Fruit fly (Drosophila melanogaster): ENCODE data around the gene CG10657.

The CG10657 gene

dm6 chr3L:12490418-12491035, 6.5 kb downstream of the CG10657 start, which contains the start of gene CG10660 (continued):
- TF ChIP-seq NFAT (GFP tag; IDR thresholded peaks at IDR 0.05) (peak; percentile 68), Drgx (GFP tag; IDR thresholded peaks at IDR 0.05) (peak; percentile 95), al (GFP tag; IDR thresholded peaks at IDR 0.05) (peak; percentile 37; the same call in 1 of the 2 replicates), CG11456 (GFP tag; IDR thresholded peaks at IDR 0.05) (peak; percentile 75), Six4 (GFP tag; optimal IDR thresholded peaks at IDR 0.05) (peak; percentile 66), prd (optimal IDR thresholded peaks at IDR 0.05) (no peak), prd (GFP tag; IDR thresholded peaks at IDR 0.05) (peak; percentile 87), Sry-β (GFP tag; optimal IDR thresholded peaks at IDR 0.05) (peak; percentile 37), trem (tag; optimal IDR thresholded peaks at IDR 0.05) (peak; percentile 82), CG15514 (GFP tag; optimal IDR thresholded peaks at IDR 0.05) (peak; percentile 49), CG15601 (tag; optimal IDR thresholded peaks at IDR 0.05) (peak; percentile 87), caup (GFP tag; optimal IDR thresholded peaks at IDR 0.05; ENCODE audit: severe bottlenecking) (peak; percentile 78), pan (optimal IDR thresholded peaks at IDR 0.05) (no peak), pan (GFP tag; optimal IDR thresholded peaks at IDR 0.05 in 1 of 2, IDR thresholded peaks at IDR 0.05 in 1 of 2) (peak in 1 of 2 experiments; percentile 87), Lim3 (GFP tag; IDR thresholded peaks at IDR 0.05) (0 out of 2 replicates have a peak, but pooled peaks have one; percentile 11), nerfin-2 (GFP tag; IDR thresholded peaks at IDR 0.05; ENCODE audit: partially characterized antibody) (no peak), exex (tag; optimal IDR thresholded peaks at IDR 0.05) (peak; percentile 22), Taf1 (GFP tag; IDR thresholded peaks at IDR 0.05) (peak; percentile 45; the same call in 1 of the 2 replicates), jumu (GFP tag; optimal IDR thresholded peaks at IDR 0.05) (peak; percentile 42), CG6813 (GFP tag; optimal IDR thresholded peaks at IDR 0.05) (peak; percentile 78), CG7271 (tag; optimal IDR thresholded peaks at IDR 0.05) (peak; percentile 26), sisA (GFP tag; IDR thresholded peaks at IDR 0.05) (peak; percentile 87), CG17186 (GFP tag; optimal IDR thresholded peaks at IDR 0.05) (peak; percentile 49), NfI (GFP tag; optimal IDR thresholded peaks at IDR 0.05) (peak; percentile 81), CG3407 (GFP tag; optimal IDR thresholded peaks at IDR 0.05) (peak; percentile 82), CG8359 (GFP tag; optimal IDR thresholded peaks at IDR 0.05; ENCODE audit: borderline replicate concordance) (peak; percentile 73), CG31388 (GFP tag; optimal IDR thresholded peaks at IDR 0.05) (peak; percentile 65), BtbVII (GFP tag; optimal IDR thresholded peaks at IDR 0.05) (peak; percentile 64), CG32772 (GFP tag; IDR thresholded peaks at IDR 0.05) (peak; percentile 77), crol (GFP tag; IDR thresholded peaks at IDR 0.05) (no peak), ac (GFP tag; optimal IDR thresholded peaks at IDR 0.05) (peak; percentile 34), CG10321 (GFP tag; IDR thresholded peaks at IDR 0.05) (peak; percentile 69; the same call in 1 of the 2 replicates), CG8924 (tag; optimal IDR thresholded peaks at IDR 0.05) (peak; percentile 93), CG2889 (GFP tag; IDR thresholded peaks at IDR 0.05) (peak; percentile 83), CG11696 (GFP tag; IDR thresholded peaks at IDR 0.05) (peak; percentile 98), gsb (GFP tag; IDR thresholded peaks at IDR 0.05) (peak; percentile 65), Opbp (GFP tag; IDR thresholded peaks at IDR 0.05; ENCODE audit: partially characterized antibody) (no peak), Hr51 (GFP tag; optimal IDR thresholded peaks at IDR 0.05) (peak; percentile 71 to 94), CG1602 (GFP tag; optimal IDR thresholded peaks at IDR 0.05) (peak; percentile 86), dm (GFP tag; optimal IDR thresholded peaks at IDR 0.05) (peak; percentile 56), so (GFP tag; IDR thresholded peaks at IDR 0.05) (peak; percentile 91), CTCF (GFP tag; optimal IDR thresholded peaks at IDR 0.05) (peak; percentile 41), grau (tag; optimal IDR thresholded peaks at IDR 0.05) (peak; percentile 88), Lhr (GFP tag; optimal IDR thresholded peaks at IDR 0.05) (peak; percentile 66), CG16863 (GFP tag; optimal IDR thresholded peaks at IDR 0.05) (peak; percentile 74), CG12744 (GFP tag; optimal IDR thresholded peaks at IDR 0.05) (peak; percentile 53), CG12071 (GFP tag; optimal IDR thresholded peaks at IDR 0.05) (peak; percentile 89), Myb (GFP tag; optimal IDR thresholded peaks at IDR 0.05) (peak; percentile 36), CG6654 (GFP tag; optimal IDR thresholded peaks at IDR 0.05) (peak; percentile 78), CG16813 (GFP tag; IDR thresholded peaks at IDR 0.05; ENCODE audit: partially characterized antibody) (no peak)

Data from whole organism, embryonic.